Worm (Caenorhabditis elegans) whole organism, early embryonic: ENCODE results near the gene his-1.

Source experiments
- B0310.2 ChIP-seq: sonication (generic microtip); optimal IDR thresholded peaks from 2 replicates; lab custom pipeline; 2016; ENCODE audit warnings: mild to moderate bottlenecking, missing genetic modification characterization, missing compliant biosample characterization
- F13C5.2 ChIP-seq: sonication (generic microtip); optimal IDR thresholded peaks from 2 replicates; lab custom pipeline; 2017; ENCODE audit warnings: mild to moderate bottlenecking, missing genetic modification characterization, inconsistent platforms, missing compliant biosample characterization
- ama-1 ChIP-seq: fragments of 150-350 bp; optimal IDR thresholded peaks from 2 replicates; lab custom pipeline; 2014
- flt-1 ChIP-seq: fragments of 200-800 bp; sonication (Bioruptor generic); IDR thresholded peaks from 2 replicates; pipeline ENCODE4 v1.3.6; 2022; ENCODE audit warnings: missing genetic modification characterization, missing compliant biosample characterization
- pes-1 ChIP-seq: fragments of 200-800 bp; sonication (Bioruptor generic); IDR thresholded peaks from 2 replicates; pipeline ENCODE4 v1.3.6; 2022; ENCODE audit warnings: missing genetic modification reagents, missing genetic modification characterization, missing compliant biosample characterization
- tbx-37 ChIP-seq: fragments of 200-800 bp; sonication (Bioruptor generic); conservative IDR thresholded peaks from 2 replicates; pipeline ENCODE4 v1.3.6; 2022; ENCODE audit warnings: missing genetic modification reagents, missing genetic modification characterization, missing compliant biosample characterization
- tra-4 ChIP-seq: sonication (generic microtip); optimal IDR thresholded peaks from 2 replicates; lab custom pipeline; 2017; ENCODE audit warnings: missing genetic modification characterization, missing compliant biosample characterization

DNA sequence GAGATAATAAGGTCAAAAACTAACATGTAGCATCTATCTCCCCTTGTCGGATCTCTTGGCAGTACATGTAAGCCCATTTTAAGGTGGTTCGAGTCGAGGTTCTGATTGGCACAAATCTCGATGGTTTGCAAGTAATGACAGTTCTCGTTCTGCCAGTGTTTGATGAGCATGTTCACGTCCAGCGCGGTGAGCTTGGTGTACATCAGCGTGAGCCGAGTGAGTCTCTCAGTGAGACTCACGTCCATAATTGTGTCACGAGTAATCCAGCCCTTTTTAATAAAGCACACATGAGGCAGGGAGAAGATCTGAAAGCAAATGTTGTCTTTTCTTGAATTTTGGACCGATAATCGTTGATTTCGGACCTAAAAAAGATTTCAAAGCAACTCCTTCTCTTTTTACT is 9.6 kb upstream of the his-1 start, which contains the start of gene T10C6.16:
- no peak for TF ChIP-seq tbx-37 (GFP tag; lab: Robert Waterston, UW)
- no peak for TF ChIP-seq tra-4
- no peak for TF ChIP-seq F13C5.2 (tag; lab: Kevin White, UChicago)
- no peak for TF ChIP-seq pes-1 (GFP tag; lab: Robert Waterston, UW)
- TF ChIP-seq ama-1 (lab: Kevin White, UChicago) = no peak
- TF ChIP-seq flt-1 = no peak
- TF ChIP-seq B0310.2 (tag; lab: Kevin White, UChicago) = no peak
